Fruit fly (Drosophila melanogaster) whole organism, wandering third instar larva: ENCODE results near the gene SREBP.
"Not testable (repeated sequence)": the region's sequence is repeated elsewhere in the genome, so short reads cannot be mapped to it uniquely, and the experiment has no call there.

Experiments used
- Dif ChIP-seq: fragments of 200-275, 200-300 bp; sonication (Bioruptor generic); optimal IDR thresholded peaks from 2 replicates; lab custom pipeline; 2018; ENCODE audit warnings: missing biosample characterization, missing genetic modification characterization; ENCODE audit not compliant: partially characterized antibody
- HLH106 ChIP-seq: fragments of 200-800 bp; optimal IDR thresholded peaks from 3 replicates; lab custom pipeline; 2019; ENCODE audit warnings: missing biosample characterization, mild to moderate bottlenecking, missing genetic modification characterization, moderate library complexity
- Hr78 ChIP-seq: fragments of >200 bp; optimal IDR thresholded peaks from 2 replicates; lab custom pipeline; 2017; ENCODE audit warnings: missing biosample characterization, missing genetic modification characterization
- Myc ChIP-seq: fragments of >200 bp; optimal IDR thresholded peaks from 2 replicates; lab custom pipeline; 2017
- OdsH ChIP-seq: fragments of 200-800 bp; sonication (Bioruptor generic); optimal IDR thresholded peaks from 2 replicates; lab custom pipeline; 2016; ENCODE audit warnings: missing biosample characterization, mild to moderate bottlenecking, missing genetic modification characterization
- Rel ChIP-seq, 2 experiments: fragments of 200-800 bp; sonication (Bioruptor generic) in 1 of 2; optimal IDR thresholded peaks; 2 replicates in 1 of 2; 3 replicates in 1 of 2; lab custom pipeline; 2016 to 2019; ENCODE audit warnings: mild to moderate bottlenecking in 2 of 2, missing biosample characterization in 2 of 2, missing genetic modification characterization in 2 of 2, moderate library complexity in 1 of 2
- br ChIP-seq: fragments of 200-800 bp; sonication (Bioruptor generic); optimal IDR thresholded peaks from 2 replicates; lab custom pipeline; 2016; ENCODE audit warnings: missing biosample characterization, missing genetic modification characterization
- fru ChIP-seq: fragments of 200-800 bp; sonication (Bioruptor generic); optimal IDR thresholded peaks from 3 replicates; lab custom pipeline; 2016; ENCODE audit warnings: missing biosample characterization, mild to moderate bottlenecking, missing genetic modification characterization
- h ChIP-seq: fragments of 200-800 bp; sonication (Bioruptor generic); optimal IDR thresholded peaks from 3 replicates; lab custom pipeline; 2016; ENCODE audit warnings: missing biosample characterization, mild to moderate bottlenecking, missing genetic modification characterization

DNA sequence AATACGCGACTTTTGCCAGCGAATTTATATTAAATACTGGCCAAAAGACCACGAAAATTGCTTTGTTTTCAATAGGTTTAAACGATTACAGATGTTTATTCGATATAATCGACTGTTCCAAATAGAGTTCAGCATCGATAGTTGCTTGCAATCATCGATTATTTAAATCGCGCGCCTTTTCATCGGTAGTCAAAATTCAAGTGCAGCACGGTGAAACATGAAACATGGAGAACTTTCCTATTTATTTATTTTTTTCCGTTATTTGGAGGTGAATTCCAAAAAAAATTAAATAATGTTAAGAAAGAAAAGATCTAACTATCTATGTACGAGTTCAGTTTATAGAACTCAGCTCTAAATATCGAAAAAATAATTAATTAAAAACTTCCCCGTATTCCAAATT is 44.1 kb upstream of the SREBP start, which contains the start of gene CG42638:
- not testable (repeated sequence) for TF ChIP-seq Rel (GFP tag; optimal IDR thresholded peaks at IDR 0.05; lab: Kevin White, UChicago); Rel (tag; optimal IDR thresholded peaks at IDR 0.05; lab: Kevin White, UChicago); HLH106; Myc (lab: Kevin White, UChicago); OdsH (GFP tag; lab: Kevin White, UChicago); Hr78; fru (GFP tag; lab: Kevin White, UChicago); h (GFP tag; lab: Kevin White, UChicago); br (GFP tag; lab: Kevin White, UChicago); Dif (GFP tag; lab: Kevin White, UChicago)
